Worm (Caenorhabditis elegans): Measurements from ENCODE around the gene T16G12.4.

ce11 chrIII:10010117-10010516 is 47.5 kb upstream of the T16G12.4 start, which contains the start of gene fbxa-155:
- TF ChIP-seq cog-1 (tag; optimal IDR thresholded peaks at IDR 0.05) (no peak), ref-1 (GFP tag; conservative IDR thresholded peaks at IDR 0.05) (no peak), T22C8.4 (GFP tag; IDR thresholded peaks at IDR 0.05) (no peak)
